Worm (Caenorhabditis elegans) whole organism, late embryonic: ENCODE data around the gene rpl-38.
A peak's percentile ranks its signal among the peaks of the same experiment; 100 is the strongest.

Source experiments
- C38D4.7 ChIP-seq: fragments of 200-800 bp; sonication (Bioruptor generic); optimal IDR thresholded peaks from 2 replicates; lab custom pipeline; 2018; ENCODE audit warnings: mild to moderate bottlenecking, missing genetic modification characterization, moderate library complexity, missing compliant biosample characterization
- K02D7.2 ChIP-seq: sonication (generic microtip); optimal IDR thresholded peaks from 2 replicates; lab custom pipeline; 2017; ENCODE audit warnings: mild to moderate bottlenecking, missing genetic modification characterization, missing compliant biosample characterization
- K09A11.1 ChIP-seq: sonication (generic microtip); optimal IDR thresholded peaks from 2 replicates; lab custom pipeline; 2017; ENCODE audit warnings: antibody characterized with exemption, mild to moderate bottlenecking, missing genetic modification characterization, missing compliant biosample characterization; ENCODE audit not compliant: insufficient read depth
- T23F11.4 ChIP-seq: fragments of 200-800 bp; sonication (Bioruptor generic); optimal IDR thresholded peaks from 2 replicates; lab custom pipeline; 2018; ENCODE audit warnings: mild to moderate bottlenecking, missing genetic modification characterization, missing compliant biosample characterization
- Y22D7AL.16 ChIP-seq: sonication (generic microtip); optimal IDR thresholded peaks from 2 replicates; lab custom pipeline; 2016; ENCODE audit warnings: missing genetic modification characterization, missing compliant biosample characterization
- ahr-1 ChIP-seq: sonication (generic microtip); optimal IDR thresholded peaks from 2 replicates; lab custom pipeline; 2016; ENCODE audit warnings: missing genetic modification characterization, missing compliant biosample characterization
- ama-1 ChIP-seq: fragments of 150-350 bp; optimal IDR thresholded peaks from 2 replicates; lab custom pipeline; 2014
- ceh-14 ChIP-seq: sonication (generic microtip); optimal IDR thresholded peaks from 2 replicates; lab custom pipeline; 2016; ENCODE audit warnings: missing genotype, missing genetic modification characterization, missing compliant biosample characterization
- ceh-18 ChIP-seq: sonication (generic microtip); optimal IDR thresholded peaks from 2 replicates; lab custom pipeline; 2016; ENCODE audit warnings: missing genetic modification characterization, missing compliant biosample characterization
- ceh-19 ChIP-seq: fragments of 200-800 bp; sonication (Bioruptor generic); optimal IDR thresholded peaks from 2 replicates; lab custom pipeline; 2018; ENCODE audit warnings: mild to moderate bottlenecking, missing genetic modification characterization, missing compliant biosample characterization
- ceh-22 ChIP-seq: sonication (generic microtip); optimal IDR thresholded peaks from 2 replicates; lab custom pipeline; 2017; ENCODE audit warnings: missing biosample characterization, missing genetic modification characterization
- ceh-24 ChIP-seq: sonication (generic microtip); optimal IDR thresholded peaks from 2 replicates; lab custom pipeline; 2016; ENCODE audit warnings: mild to moderate bottlenecking, missing genetic modification characterization, missing compliant biosample characterization
- ceh-30 ChIP-seq: fragments of 150-350 bp; optimal IDR thresholded peaks from 2 replicates; lab custom pipeline; 2014; ENCODE audit warnings: missing biosample characterization, missing genetic modification characterization
- ceh-31 ChIP-seq: sonication (generic microtip); optimal IDR thresholded peaks from 2 replicates; lab custom pipeline; 2016; ENCODE audit warnings: missing genetic modification characterization, missing compliant biosample characterization
- ceh-45 ChIP-seq: fragments of 200-800 bp; sonication (Bioruptor generic); IDR thresholded peaks from 2 replicates; pipeline ENCODE4 v1.3.6; 2022; ENCODE audit warnings: missing genetic modification reagents, missing genetic modification characterization, missing compliant biosample characterization
- ceh-48 ChIP-seq: sonication (generic microtip); optimal IDR thresholded peaks from 2 replicates; lab custom pipeline; 2016; ENCODE audit warnings: missing genetic modification characterization, inconsistent platforms, missing compliant biosample characterization
- ceh-9 ChIP-seq: sonication (generic microtip); optimal IDR thresholded peaks from 2 replicates; lab custom pipeline; 2016; ENCODE audit warnings: mild to moderate bottlenecking, missing genetic modification characterization, inconsistent platforms, missing compliant biosample characterization
- che-1 ChIP-seq: sonication (generic microtip); optimal IDR thresholded peaks from 2 replicates; lab custom pipeline; 2016; ENCODE audit warnings: mild to moderate bottlenecking, missing genetic modification characterization, missing compliant biosample characterization
- dve-1 ChIP-seq: sonication (generic microtip); optimal IDR thresholded peaks from 2 replicates; lab custom pipeline; 2017; ENCODE audit warnings: antibody characterized with exemption, mild to moderate bottlenecking, missing genetic modification characterization, missing compliant biosample characterization
- elt-4 ChIP-seq: sonication (generic microtip); optimal IDR thresholded peaks from 2 replicates; lab custom pipeline; 2016; ENCODE audit warnings: missing genetic modification characterization, missing compliant biosample characterization
- ets-4 ChIP-seq: sonication (generic microtip); optimal IDR thresholded peaks from 2 replicates; lab custom pipeline; 2016; ENCODE audit warnings: missing genetic modification characterization, missing compliant biosample characterization
- eyg-1 ChIP-seq: sonication (generic microtip); optimal IDR thresholded peaks from 2 replicates; lab custom pipeline; 2016; ENCODE audit warnings: missing genotype, missing genetic modification characterization, missing compliant biosample characterization
- fax-1 ChIP-seq: sonication (generic microtip); optimal IDR thresholded peaks from 2 replicates; lab custom pipeline; 2016; ENCODE audit warnings: missing genotype, missing genetic modification characterization, missing compliant biosample characterization
- fkh-10 ChIP-seq: fragments of 150-350 bp; optimal IDR thresholded peaks from 2 replicates; lab custom pipeline; 2014; ENCODE audit warnings: missing biosample characterization, missing genetic modification reagents, missing genetic modification characterization
- fkh-6 ChIP-seq: sonication (generic microtip); optimal IDR thresholded peaks from 2 replicates; lab custom pipeline; 2016; ENCODE audit warnings: missing genetic modification characterization, missing compliant biosample characterization
- gmeb-2 ChIP-seq: sonication (generic microtip); optimal IDR thresholded peaks from 2 replicates; lab custom pipeline; 2016; ENCODE audit warnings: missing genetic modification characterization, inconsistent platforms, missing compliant biosample characterization
- hlh-13 ChIP-seq: fragments of 200-800 bp; sonication (Bioruptor generic); optimal IDR thresholded peaks from 2 replicates; lab custom pipeline; 2018; ENCODE audit warnings: mild to moderate bottlenecking, missing genetic modification characterization, missing compliant biosample characterization
- hlh-15 ChIP-seq: sonication (generic microtip); optimal IDR thresholded peaks from 2 replicates; lab custom pipeline; 2016; ENCODE audit warnings: missing genetic modification characterization, missing compliant biosample characterization
- hlh-30 ChIP-seq: sonication (generic microtip); optimal IDR thresholded peaks from 2 replicates; lab custom pipeline; 2017; ENCODE audit warnings: antibody characterized with exemption, missing genetic modification characterization, missing compliant biosample characterization; ENCODE audit not compliant: insufficient read depth
- lin-11 ChIP-seq: fragments of 200-800 bp; sonication (Bioruptor generic); optimal IDR thresholded peaks from 2 replicates; lab custom pipeline; 2018; ENCODE audit warnings: mild to moderate bottlenecking, missing genetic modification characterization, missing compliant biosample characterization
- mec-3 ChIP-seq: sonication (generic microtip); optimal IDR thresholded peaks from 2 replicates; lab custom pipeline; 2016; ENCODE audit warnings: borderline replicate concordance, missing genetic modification characterization, missing compliant biosample characterization
- nfya-1 ChIP-seq: sonication (generic microtip); optimal IDR thresholded peaks from 2 replicates; lab custom pipeline; 2017; ENCODE audit warnings: missing genetic modification characterization, mild to moderate bottlenecking, missing compliant biosample characterization, antibody characterized with exemption, moderate library complexity
- nhr-11 ChIP-seq: fragments of 150-350 bp; optimal IDR thresholded peaks from 2 replicates; lab custom pipeline; 2014; ENCODE audit warnings: missing biosample characterization, missing genetic modification characterization
- npax-4 ChIP-seq: sonication (generic microtip); optimal IDR thresholded peaks from 2 replicates; lab custom pipeline; 2016; ENCODE audit warnings: missing genetic modification characterization, missing compliant biosample characterization
- odd-2 ChIP-seq: sonication (generic microtip); optimal IDR thresholded peaks from 2 replicates; lab custom pipeline; 2017; ENCODE audit warnings: antibody characterized with exemption, mild to moderate bottlenecking, missing genetic modification characterization, missing compliant biosample characterization
- pag-3 ChIP-seq: sonication (generic microtip); optimal IDR thresholded peaks from 2 replicates; lab custom pipeline; 2016; ENCODE audit warnings: missing compliant biosample characterization, missing genetic modification characterization, borderline replicate concordance
- pat-9 ChIP-seq: fragments of 200-800 bp; sonication (Bioruptor generic); optimal IDR thresholded peaks from 2 replicates; lab custom pipeline; 2018; ENCODE audit warnings: mild to moderate bottlenecking, missing genetic modification characterization, moderate library complexity, missing compliant biosample characterization
- pax-1 ChIP-seq: fragments of 150-350 bp; optimal IDR thresholded peaks from 2 replicates; lab custom pipeline; 2014; ENCODE audit warnings: missing biosample characterization, missing genetic modification characterization
- pha-4 ChIP-seq: fragments of 150-350 bp; optimal IDR thresholded peaks from 2 replicates; lab custom pipeline; 2018; ENCODE audit warnings: missing biosample characterization, missing genetic modification reagents, missing genetic modification characterization
- pqm-1 ChIP-seq: sonication (generic microtip); optimal IDR thresholded peaks from 2 replicates; lab custom pipeline; 2016; ENCODE audit warnings: missing genetic modification characterization, missing compliant biosample characterization
- pros-1 ChIP-seq: fragments of 150-350 bp; optimal IDR thresholded peaks from 2 replicates; lab custom pipeline; 2014; ENCODE audit warnings: missing biosample characterization, missing genetic modification reagents, missing genetic modification characterization
- rnt-1 ChIP-seq: sonication (generic microtip); optimal IDR thresholded peaks from 2 replicates; lab custom pipeline; 2016; ENCODE audit warnings: missing genetic modification characterization, missing compliant biosample characterization
- sox-2 ChIP-seq: fragments of 200-800 bp; sonication (Bioruptor generic); IDR thresholded peaks from 2 replicates; pipeline ENCODE4 v1.3.6; 2022; ENCODE audit warnings: missing genetic modification reagents, missing genetic modification characterization, missing compliant biosample characterization
- sox-4 ChIP-seq: sonication (generic microtip); optimal IDR thresholded peaks from 2 replicates; lab custom pipeline; 2017; ENCODE audit warnings: mild to moderate bottlenecking, missing genetic modification characterization, inconsistent platforms, missing compliant biosample characterization
- syd-9 ChIP-seq: sonication (generic microtip); optimal IDR thresholded peaks from 2 replicates; lab custom pipeline; 2016; ENCODE audit warnings: mild to moderate bottlenecking, missing genetic modification characterization, moderate library complexity, missing compliant biosample characterization
- tbx-7 ChIP-seq: sonication (generic microtip); optimal IDR thresholded peaks from 2 replicates; lab custom pipeline; 2016; ENCODE audit warnings: missing genotype, missing genetic modification characterization, missing compliant biosample characterization
- unc-3 ChIP-seq, 2 experiments: fragments of 200-800 bp in 1 of 2; sonication (Bioruptor generic) in 1 of 2; sonication (generic microtip) in 1 of 2; conservative IDR thresholded peaks in 1 of 2; optimal IDR thresholded peaks in 1 of 2; 2 replicates each; pipeline versions ENCODE4 v1.3.6 to Lab custom; 2016 to 2022; ENCODE audit warnings: missing compliant biosample characterization in 2 of 2, missing genetic modification characterization in 2 of 2, missing genetic modification reagents in 1 of 2
- unc-86 ChIP-seq: sonication (generic microtip); optimal IDR thresholded peaks from 2 replicates; lab custom pipeline; 2016; ENCODE audit warnings: missing genetic modification characterization, missing compliant biosample characterization
- zip-5 ChIP-seq: sonication (generic microtip); optimal IDR thresholded peaks from 2 replicates; lab custom pipeline; 2016; ENCODE audit warnings: missing genetic modification characterization, missing compliant biosample characterization

Gene rpl-38

DNA sequence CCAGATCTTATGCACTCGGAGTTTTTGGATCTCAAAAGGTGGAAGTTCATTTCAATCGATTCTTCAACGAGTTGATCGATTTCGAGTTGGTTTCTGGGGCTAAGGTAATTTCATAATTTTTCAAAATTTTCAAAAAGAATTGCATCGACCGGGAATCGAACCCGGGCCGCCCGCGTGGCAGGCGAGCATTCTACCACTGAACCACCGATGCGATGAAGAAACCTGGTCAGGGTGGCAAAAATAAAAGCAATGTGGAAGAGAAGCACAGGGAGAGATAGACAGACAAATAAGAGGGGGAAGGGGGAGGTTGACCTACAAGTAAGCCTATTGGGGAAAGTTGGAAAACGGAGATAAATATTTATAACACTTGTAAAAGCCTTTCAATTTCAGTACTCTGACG, 6.9 kb upstream of the rpl-38 start (continued):
- TF ChIP-seq pag-3 (tag; lab: Kevin White, UChicago) (no peak), che-1 (tag; lab: Kevin White, UChicago) (peak; percentile 51), fax-1 (tag; lab: Kevin White, UChicago) (no peak), dve-1 (tag; lab: Kevin White, UChicago) (peak; percentile 2), T23F11.4 (peak; percentile 26), ceh-9 (no peak), eyg-1 (no peak), ceh-48 (peak; percentile 27), ceh-18 (tag; lab: Kevin White, UChicago) (no peak), ceh-31 (peak; percentile 2), lin-11 (tag; lab: Kevin White, UChicago) (no peak), ceh-24 (tag; lab: Kevin White, UChicago) (no peak), unc-3 (GFP tag; conservative IDR thresholded peaks at IDR 0.05; lab: Robert Waterston, UW) (no peak), unc-3 (tag; optimal IDR thresholded peaks at IDR 0.05; lab: Kevin White, UChicago) (no peak), Y22D7AL.16 (tag; lab: Kevin White, UChicago) (no peak), rnt-1 (no peak), ceh-19 (peak; percentile 51), ceh-45 (GFP tag; lab: Robert Waterston, UW) (peak; percentile 61; the same call in 1 of the 2 replicates), ets-4 (tag; lab: Kevin White, UChicago) (no peak), elt-4 (tag; lab: Kevin White, UChicago) (no peak), pat-9 (peak; percentile 56), hlh-13 (GFP tag; lab: Kevin White, UChicago) (peak; percentile 23), unc-86 (no peak), pha-4 (tag; lab: Kevin White, UChicago) (no peak), odd-2 (tag; lab: Kevin White, UChicago) (no peak), ceh-30 (no peak), mec-3 (no peak), nhr-11 (tag; lab: Kevin White, UChicago) (no peak), C38D4.7 (GFP tag; lab: Kevin White, UChicago) (peak; percentile 64), nfya-1 (tag; lab: Kevin White, UChicago) (peak; percentile 38), ceh-14 (tag; lab: Kevin White, UChicago) (peak; percentile 12), fkh-6 (tag; lab: Kevin White, UChicago) (no peak), pax-1 (tag; lab: Kevin White, UChicago) (no peak), ama-1 (lab: Kevin White, UChicago) (no peak), tbx-7 (tag; lab: Kevin White, UChicago) (no peak), fkh-10 (GFP tag; lab: Kevin White, UChicago) (no peak), pros-1 (no peak), sox-4 (peak; percentile 65), hlh-15 (tag; lab: Kevin White, UChicago) (no peak), hlh-30 (tag; lab: Kevin White, UChicago) (no peak), zip-5 (no peak), pqm-1 (tag; lab: Kevin White, UChicago) (no peak), K09A11.1 (tag; lab: Kevin White, UChicago) (no peak), syd-9 (no peak), ahr-1 (tag; lab: Kevin White, UChicago) (no peak), K02D7.2 (no peak), sox-2 (GFP tag; lab: Robert Waterston, UW) (no peak), ceh-22 (tag; lab: Kevin White, UChicago) (no peak), npax-4 (tag; lab: Kevin White, UChicago) (no peak), gmeb-2 (tag; lab: Kevin White, UChicago) (peak; percentile 41)
